Fruit fly (Drosophila melanogaster): Measurements from ENCODE around the gene mbc.

Gene mbc

DNA sequence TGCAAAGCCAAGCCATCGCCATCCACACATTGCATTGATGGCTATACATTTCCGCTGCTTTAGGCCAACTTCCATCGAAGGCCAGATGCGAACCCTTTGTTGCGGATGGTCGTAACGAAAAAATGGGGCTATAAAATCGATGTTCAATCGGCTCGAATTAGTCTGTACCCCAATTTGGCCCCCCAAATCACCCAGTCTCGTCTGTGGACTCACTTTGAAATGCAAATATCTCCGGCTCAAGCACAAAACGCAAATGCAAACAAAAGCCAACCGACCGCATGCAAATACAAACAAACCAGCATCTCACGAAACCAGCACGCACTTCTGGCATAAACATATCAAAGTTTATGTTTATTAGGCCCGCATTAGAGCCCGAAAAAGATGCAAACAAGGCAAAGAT lies 45.2 kb upstream of the mbc start:
- TF ChIP-seq Mnt (GFP tag; optimal IDR thresholded peaks at IDR 0.05) (no peak), Hr96 (GFP tag; optimal IDR thresholded peaks at IDR 0.05) (no peak), pad (GFP tag; optimal IDR thresholded peaks at IDR 0.05) (no peak), Crg-1 (GFP tag; optimal IDR thresholded peaks at IDR 0.05) (no peak), cic (GFP tag; optimal IDR thresholded peaks at IDR 0.05) (no peak), tj (GFP tag; optimal IDR thresholded peaks at IDR 0.05) (no peak), kay (GFP tag; ENCODE audit: borderline replicate concordance) (no peak), CG33017 (tag; optimal IDR thresholded peaks at IDR 0.05) (no peak), toe (GFP tag; optimal IDR thresholded peaks at IDR 0.05) (no peak)

- TF ChIP-seq pad (GFP tag; optimal IDR thresholded peaks at IDR 0.05), result no peak
Measured at dm6 chr3R:23737676-23738574, 43.6 kb upstream of the mbc start.

dm6 chr3R:23740968-23741367 lies 40.6 kb upstream of the mbc start:
- TF ChIP-seq kay (GFP tag; ENCODE audit: borderline replicate concordance), result no peak
- TF ChIP-seq CG33017 (tag; optimal IDR thresholded peaks at IDR 0.05), result no peak
- no peak for TF ChIP-seq cic (GFP tag; optimal IDR thresholded peaks at IDR 0.05)
- no peak for TF ChIP-seq CG12768 (GFP tag; optimal IDR thresholded peaks at IDR 0.05)
- no peak for TF ChIP-seq CG14711 (tag; optimal IDR thresholded peaks at IDR 0.05)
- no peak for TF ChIP-seq Crg-1 (GFP tag; optimal IDR thresholded peaks at IDR 0.05)
- no peak for TF ChIP-seq Clk (GFP tag; optimal IDR thresholded peaks at IDR 0.05)
- no peak for TF ChIP-seq CG11617 (GFP tag; optimal IDR thresholded peaks at IDR 0.05)
- TF ChIP-seq CG1620 (GFP tag; optimal IDR thresholded peaks at IDR 0.05), result no peak
- TF ChIP-seq Hr96 (GFP tag; optimal IDR thresholded peaks at IDR 0.05), result no peak
- no peak for TF ChIP-seq toe (GFP tag; optimal IDR thresholded peaks at IDR 0.05)
- TF ChIP-seq CG5204 (GFP tag; optimal IDR thresholded peaks at IDR 0.05), result no peak

DNA sequence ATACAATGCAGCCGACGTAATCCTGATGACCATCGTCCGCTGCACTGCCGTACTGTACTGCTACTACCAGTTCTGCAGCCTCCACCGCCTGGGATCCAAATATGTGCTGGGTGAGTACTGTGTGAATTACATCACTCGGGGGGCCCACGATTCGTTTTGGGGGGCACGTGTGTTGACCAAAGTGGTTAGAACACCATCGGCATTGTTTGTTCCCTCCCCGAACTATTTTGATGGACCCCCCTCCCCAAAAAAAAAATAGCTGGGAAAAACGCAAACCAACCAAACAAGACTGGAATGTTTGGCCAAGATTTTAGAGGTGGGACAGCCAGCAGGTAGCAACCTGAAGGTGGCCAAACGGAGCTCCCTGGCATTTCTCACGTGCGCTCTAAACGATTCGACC lies 34.1 kb upstream of the mbc start:
- no peak for TF ChIP-seq toe (GFP tag; optimal IDR thresholded peaks at IDR 0.05)
- no peak for TF ChIP-seq Crg-1 (GFP tag; optimal IDR thresholded peaks at IDR 0.05)
- TF ChIP-seq Mnt (GFP tag; optimal IDR thresholded peaks at IDR 0.05), result no peak
- no peak for TF ChIP-seq CG7045 (GFP tag; optimal IDR thresholded peaks at IDR 0.05)
- no peak for TF ChIP-seq kay (GFP tag; ENCODE audit: borderline replicate concordance)
- no peak for TF ChIP-seq CG11617 (GFP tag; optimal IDR thresholded peaks at IDR 0.05)
- no peak for TF ChIP-seq CG1620 (GFP tag; optimal IDR thresholded peaks at IDR 0.05)
- no peak for TF ChIP-seq pad (GFP tag; optimal IDR thresholded peaks at IDR 0.05)
- no peak for TF ChIP-seq Hr96 (GFP tag; optimal IDR thresholded peaks at IDR 0.05)
- TF ChIP-seq CG33017 (tag; optimal IDR thresholded peaks at IDR 0.05), result no peak

DNA sequence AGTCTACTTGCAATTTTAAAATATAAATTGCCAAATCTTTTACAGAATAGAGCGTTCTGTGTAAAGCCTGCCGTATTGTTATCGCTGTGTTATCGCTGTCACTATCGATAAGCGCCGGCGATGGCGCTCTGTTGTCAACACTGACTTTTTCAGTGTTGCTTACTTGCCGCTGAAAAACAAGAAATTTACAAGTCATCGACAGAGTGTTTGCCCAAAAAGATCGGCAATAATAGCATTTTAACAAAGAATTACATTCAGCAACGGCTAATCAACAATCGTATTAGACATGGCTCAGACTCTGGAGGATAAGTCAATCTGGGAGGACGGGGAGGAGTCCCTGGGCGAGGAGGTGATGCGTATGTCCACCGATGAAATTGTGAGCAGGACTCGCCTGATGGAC lies 28.8 kb upstream of the mbc start, which contains the start of the genes RanBP3 and Rpt5:
RanBP3 (minus strand) TSS at position 107 of the 400 bp plus-strand sequence.
Rpt5 (plus strand) TSS at position 149 of the 400 bp plus-strand sequence.
- TF ChIP-seq CG12768 (GFP tag; optimal IDR thresholded peaks at IDR 0.05) (peak; percentile 86), CG7045 (GFP tag; optimal IDR thresholded peaks at IDR 0.05) (peak; percentile 55), Mnt (GFP tag; optimal IDR thresholded peaks at IDR 0.05) (peak; percentile 68), ovo (GFP tag; optimal IDR thresholded peaks at IDR 0.05) (peak; percentile 12), CG5204 (GFP tag; optimal IDR thresholded peaks at IDR 0.05) (no peak), cic (GFP tag; optimal IDR thresholded peaks at IDR 0.05) (peak; percentile 37), cnc (optimal IDR thresholded peaks at IDR 0.05) (peak; percentile 56 to 92), toe (GFP tag; optimal IDR thresholded peaks at IDR 0.05) (peak; percentile 26), Clk (GFP tag; optimal IDR thresholded peaks at IDR 0.05) (peak; percentile 40), CG7101 (tag; optimal IDR thresholded peaks at IDR 0.05) (peak; percentile 80), CG1620 (GFP tag; optimal IDR thresholded peaks at IDR 0.05) (peak; percentile 82), bab1 (GFP tag; optimal IDR thresholded peaks at IDR 0.05) (peak; percentile 67), tj (GFP tag; optimal IDR thresholded peaks at IDR 0.05) (no peak), pad (GFP tag; optimal IDR thresholded peaks at IDR 0.05) (peak; percentile 77), CG14711 (tag; optimal IDR thresholded peaks at IDR 0.05) (peak; percentile 75), CG11617 (GFP tag; optimal IDR thresholded peaks at IDR 0.05) (peak; percentile 70), CG33017 (tag; optimal IDR thresholded peaks at IDR 0.05) (peak; percentile 59), Crg-1 (GFP tag; optimal IDR thresholded peaks at IDR 0.05) (peak; percentile 81), kay (GFP tag; ENCODE audit: borderline replicate concordance) (no peak), Hr96 (GFP tag; optimal IDR thresholded peaks at IDR 0.05) (no peak)

DNA sequence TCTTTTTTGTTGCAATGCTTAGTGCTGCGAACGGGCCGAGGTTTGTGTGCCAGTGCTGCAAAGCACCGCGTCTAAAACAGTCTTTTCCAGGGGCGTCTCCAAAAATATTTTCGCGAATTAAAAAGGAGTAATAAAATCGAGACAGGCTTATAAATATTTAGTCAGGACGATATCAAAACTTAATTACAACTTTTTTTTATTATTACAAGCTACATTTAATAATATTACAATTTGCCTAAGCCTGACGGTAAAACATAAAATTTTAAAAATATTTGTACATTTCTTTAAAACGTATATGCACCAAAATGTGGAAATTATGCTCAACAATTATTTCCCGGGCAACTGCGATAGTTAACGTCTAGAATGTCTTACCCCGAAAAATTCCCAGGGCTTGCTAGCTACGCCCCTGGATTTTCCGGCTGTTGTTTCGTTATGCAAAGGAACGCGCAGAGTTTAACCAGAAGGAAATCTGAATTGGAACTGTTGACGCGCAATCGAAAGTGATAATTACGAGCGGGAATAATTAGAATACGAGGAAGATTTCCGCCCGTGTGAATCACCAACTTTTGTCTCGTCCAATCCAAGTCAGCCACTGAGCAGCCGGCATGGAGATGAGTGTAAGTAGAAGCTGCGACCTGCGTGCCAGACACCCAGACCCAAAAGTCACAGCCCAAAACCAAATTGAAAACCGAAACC lies 23.5 kb upstream of the mbc start, which contains the start of the genes PTPMT1 and Hrd3:
PTPMT1 (plus strand) TSS at position 428 of the 696 bp plus-strand sequence.
Hrd3 (minus strand) TSS at position 646 of the 696 bp plus-strand sequence.
- TF ChIP-seq tj (GFP tag; optimal IDR thresholded peaks at IDR 0.05), result peak; percentile 93
- TF ChIP-seq cic (GFP tag; optimal IDR thresholded peaks at IDR 0.05), result peak; percentile 88
- TF ChIP-seq bab1 (GFP tag; optimal IDR thresholded peaks at IDR 0.05), result peak; percentile 96
- peak; percentile 95 for TF ChIP-seq Mnt (GFP tag; optimal IDR thresholded peaks at IDR 0.05)
- peak; percentile 99 for TF ChIP-seq CG5204 (GFP tag; optimal IDR thresholded peaks at IDR 0.05)
- TF ChIP-seq toe (GFP tag; optimal IDR thresholded peaks at IDR 0.05), result peak; percentile 99
- TF ChIP-seq CG11617 (GFP tag; optimal IDR thresholded peaks at IDR 0.05), result peak; percentile 100
- TF ChIP-seq CG7101 (tag; optimal IDR thresholded peaks at IDR 0.05), result peak; percentile 98
- TF ChIP-seq CG1620 (GFP tag; optimal IDR thresholded peaks at IDR 0.05), result peak; percentile 99
- TF ChIP-seq CG14711 (tag; optimal IDR thresholded peaks at IDR 0.05), result peak; percentile 94
- peak; percentile 98 for TF ChIP-seq Hr96 (GFP tag; optimal IDR thresholded peaks at IDR 0.05)
- peak; percentile 99 for TF ChIP-seq CG12768 (GFP tag; optimal IDR thresholded peaks at IDR 0.05)
- TF ChIP-seq kay (GFP tag; ENCODE audit: borderline replicate concordance), result no peak
- peak; percentile 98 for TF ChIP-seq Crg-1 (GFP tag; optimal IDR thresholded peaks at IDR 0.05)
- no peak for TF ChIP-seq cnc (optimal IDR thresholded peaks at IDR 0.05)
- peak; percentile 97 for TF ChIP-seq CG33017 (tag; optimal IDR thresholded peaks at IDR 0.05)
- TF ChIP-seq CG7045 (GFP tag; optimal IDR thresholded peaks at IDR 0.05), result peak; percentile 99
- TF ChIP-seq Clk (GFP tag; optimal IDR thresholded peaks at IDR 0.05), result peak; percentile 97
- peak; percentile 95 for TF ChIP-seq ovo (GFP tag; optimal IDR thresholded peaks at IDR 0.05)
- TF ChIP-seq pad (GFP tag; optimal IDR thresholded peaks at IDR 0.05), result peak; percentile 95
